Fruit fly (Drosophila melanogaster): ENCODE measurements around the gene Kah.
A peak's percentile ranks its signal among the peaks of the same experiment; 100 is the strongest.

DNA sequence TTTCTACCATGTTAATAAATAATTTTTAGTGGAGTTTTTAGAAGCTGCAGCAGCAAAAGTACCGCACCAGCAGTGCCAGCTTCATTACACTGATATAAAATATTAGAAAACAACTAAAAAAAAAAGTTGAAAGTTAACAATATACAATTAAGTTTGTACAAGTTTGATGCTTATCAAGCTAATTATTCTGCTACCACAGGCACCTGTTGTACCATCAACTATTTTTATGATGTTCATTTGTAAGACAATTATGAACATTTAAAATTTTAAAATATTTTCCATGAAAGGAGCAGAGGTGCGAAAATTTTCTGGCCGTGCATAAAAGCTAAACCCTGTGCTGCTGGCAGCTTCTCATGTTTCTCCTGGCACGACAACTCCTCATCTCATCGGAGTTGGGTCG, 19.3 kb upstream of the Kah start:
- TF ChIP-seq Myc (optimal IDR thresholded peaks at IDR 0.05) = no peak
- peak; percentile 67 for TF ChIP-seq psq (GFP tag; optimal IDR thresholded peaks at IDR 0.05)
- no peak for TF ChIP-seq Hr78 (GFP tag; optimal IDR thresholded peaks at IDR 0.05)
- TF ChIP-seq Dif (GFP tag; optimal IDR thresholded peaks at IDR 0.05; ENCODE audit: partially characterized antibody) = no peak
- peak; percentile 37 to 90 for TF ChIP-seq foxo (GFP tag; optimal IDR thresholded peaks at IDR 0.05)
- TF ChIP-seq Vsx2 (GFP tag; optimal IDR thresholded peaks at IDR 0.05; ENCODE audit: partially characterized antibody) = no peak
- peak; percentile 77 for TF ChIP-seq Hnf4 (GFP tag; optimal IDR thresholded peaks at IDR 0.05)
- TF ChIP-seq dmrt93B (GFP tag; optimal IDR thresholded peaks at IDR 0.05) = peak; percentile 80
- no peak for TF ChIP-seq Abd-B (GFP tag; optimal IDR thresholded peaks at IDR 0.05)
- no peak for TF ChIP-seq Hr83 (GFP tag; optimal IDR thresholded peaks at IDR 0.05; ENCODE audit: poor library complexity, severe bottlenecking)
- TF ChIP-seq h (GFP tag; optimal IDR thresholded peaks at IDR 0.05) = peak; percentile 85
